Worm (Caenorhabditis elegans) whole organism, L4 larva: ENCODE measurements around the gene Y39C12A.9.

Source experiments
- F10B5.3 ChIP-seq: sonication (generic microtip); optimal IDR thresholded peaks from 2 replicates; lab custom pipeline; 2016; ENCODE audit warnings: mild to moderate bottlenecking, missing genetic modification characterization, missing compliant biosample characterization
- F26F4.8 ChIP-seq: fragments of 200-800 bp; sonication (Bioruptor generic); conservative IDR thresholded peaks from 2 replicates; pipeline ENCODE4 v1.3.6; 2022; ENCODE audit warnings: missing genetic modification characterization, missing compliant biosample characterization
- F37D6.2 ChIP-seq: sonication (generic microtip); optimal IDR thresholded peaks from 2 replicates; lab custom pipeline; 2016; ENCODE audit warnings: mild to moderate bottlenecking, missing genetic modification characterization, missing compliant biosample characterization
- R02D3.7 ChIP-seq: fragments of 150-350 bp; sonication (generic microtip); optimal IDR thresholded peaks from 3 replicates; lab custom pipeline; 2014; ENCODE audit warnings: missing biosample characterization, missing genetic modification characterization
- T20F7.1 ChIP-seq: fragments of 200-800 bp; sonication (Bioruptor generic); optimal IDR thresholded peaks from 2 replicates; lab custom pipeline; 2018; ENCODE audit warnings: mild to moderate bottlenecking, missing genetic modification characterization, missing compliant biosample characterization
- T26A8.4 ChIP-seq: fragments of 200-800 bp; sonication (Bioruptor generic); IDR thresholded peaks from 2 replicates; pipeline ENCODE4 v1.3.6; 2022; ENCODE audit warnings: missing genetic modification characterization, missing compliant biosample characterization
- Y105C5A.15 ChIP-seq: fragments of 200-800 bp; sonication (Bioruptor generic); IDR thresholded peaks from 2 replicates; pipeline ENCODE4 v1.3.6; 2022; ENCODE audit warnings: missing genetic modification characterization, missing compliant biosample characterization
- Y48G9A.11 ChIP-seq: fragments of 200-800 bp; sonication (Bioruptor generic); IDR thresholded peaks from 2 replicates; pipeline ENCODE4 v1.3.6; 2022; ENCODE audit warnings: missing genetic modification reagents, missing genetic modification characterization, missing compliant biosample characterization
- ZK546.5 ChIP-seq, 2 experiments: sonication (generic microtip); optimal IDR thresholded peaks; 2 replicates each; lab custom pipeline; 2017; ENCODE audit warnings: missing biosample characterization in 2 of 2, missing genetic modification characterization in 2 of 2
- aha-1 ChIP-seq: fragments of 150-350 bp; peaks from one replicate; lab custom pipeline; 2014; ENCODE audit warnings: missing biosample characterization, missing genetic modification characterization
- aly-2 ChIP-seq: sonication (generic microtip); optimal IDR thresholded peaks from 2 replicates; lab custom pipeline; 2018; ENCODE audit warnings: missing biosample characterization, missing genetic modification characterization
- ama-1 ChIP-seq: fragments of 150-350 bp; optimal IDR thresholded peaks from 2 replicates; lab custom pipeline; 2014; ENCODE audit warnings: inconsistent platforms, mixed read lengths
- arid-1 ChIP-seq: fragments of 200-800 bp; sonication (Bioruptor generic); conservative IDR thresholded peaks from 2 replicates; pipeline ENCODE4 v1.3.6; 2022; ENCODE audit warnings: missing genetic modification reagents, missing genetic modification characterization, missing compliant biosample characterization
- ceh-20 ChIP-seq: fragments of 200-800 bp; sonication (Bioruptor generic); IDR thresholded peaks from 2 replicates; pipeline ENCODE4 v1.3.6; 2022; ENCODE audit warnings: missing genetic modification reagents, missing genetic modification characterization, missing compliant biosample characterization
- daf-16 ChIP-seq, 3 experiments: sonication (generic microtip); optimal IDR thresholded peaks; 2 replicates each; lab custom pipeline; 2016 to 2017; ENCODE audit warnings: missing genetic modification characterization in 3 of 3, missing genetic modification reagents in 3 of 3, mild to moderate bottlenecking in 2 of 3, missing compliant biosample characterization in 2 of 3, missing biosample characterization in 1 of 3, moderate library complexity in 1 of 3
- daf-8 ChIP-seq: fragments of 200-800 bp; sonication (Bioruptor generic); IDR thresholded peaks from 2 replicates; pipeline ENCODE4 v1.3.6; 2022; ENCODE audit warnings: missing genetic modification characterization, missing compliant biosample characterization
- duxl-1 ChIP-seq: sonication (generic microtip); optimal IDR thresholded peaks from 2 replicates; lab custom pipeline; 2016; ENCODE audit warnings: mild to moderate bottlenecking, missing genetic modification characterization, moderate library complexity, missing compliant biosample characterization; ENCODE audit not compliant: poor library complexity
- dve-1 ChIP-seq: sonication (generic microtip); optimal IDR thresholded peaks from 2 replicates; lab custom pipeline; 2017; ENCODE audit warnings: antibody characterized with exemption, mild to moderate bottlenecking, missing genetic modification characterization, missing compliant biosample characterization; ENCODE audit not compliant: insufficient read depth
- egl-43 ChIP-seq: fragments of 200-800 bp; sonication (Bioruptor generic); IDR thresholded peaks from 2 replicates; pipeline ENCODE4 v1.3.6; 2022; ENCODE audit warnings: missing genetic modification reagents, missing genetic modification characterization, missing compliant biosample characterization
- hif-1 ChIP-seq, 2 experiments: sonication (generic microtip); optimal IDR thresholded peaks; 2 replicates each; lab custom pipeline; 2016 to 2017; ENCODE audit warnings: missing compliant biosample characterization in 2 of 2, missing genetic modification characterization in 2 of 2, missing genetic modification reagents in 2 of 2, missing genotype in 2 of 2, mild to moderate bottlenecking in 1 of 2
- hlh-11 ChIP-seq: fragments of 200-800 bp; sonication (Bioruptor generic); optimal IDR thresholded peaks from 2 replicates; lab custom pipeline; 2018; ENCODE audit warnings: mild to moderate bottlenecking, missing genetic modification characterization, missing compliant biosample characterization
- hlh-30 ChIP-seq: sonication (generic microtip); optimal IDR thresholded peaks from 2 replicates; lab custom pipeline; 2017; ENCODE audit warnings: antibody characterized with exemption, mild to moderate bottlenecking, missing genetic modification characterization, missing compliant biosample characterization; ENCODE audit not compliant: insufficient read depth
- lim-7 ChIP-seq: fragments of 200-800 bp; sonication (Bioruptor generic); IDR thresholded peaks from 2 replicates; pipeline ENCODE4 v1.3.6; 2022; ENCODE audit warnings: missing genetic modification characterization, missing compliant biosample characterization
- lin-1 ChIP-seq: fragments of 200-800 bp; sonication (Bioruptor generic); IDR thresholded peaks from 2 replicates; pipeline ENCODE4 v1.3.6; 2022; ENCODE audit warnings: missing genetic modification reagents, missing genetic modification characterization, missing compliant biosample characterization
- lin-13 ChIP-seq: fragments of 150-350 bp; optimal IDR thresholded peaks from 2 replicates; lab custom pipeline; 2014; ENCODE audit warnings: missing biosample characterization, missing genetic modification reagents, missing genetic modification characterization
- lin-15B ChIP-seq: fragments of 150-350 bp; sonication (generic microtip); optimal IDR thresholded peaks from 3 replicates; lab custom pipeline; 2014; ENCODE audit warnings: missing biosample characterization, missing genetic modification characterization
- lin-38 ChIP-seq: fragments of 200-800 bp; sonication (Bioruptor generic); IDR thresholded peaks from 2 replicates; pipeline ENCODE4 v1.3.6; 2022; ENCODE audit warnings: missing genetic modification reagents, missing genetic modification characterization, missing compliant biosample characterization
- lsy-2 ChIP-seq, 2 experiments: fragments of 150-350 bp in 1 of 2; sonication (generic microtip) in 1 of 2; optimal IDR thresholded peaks; 2 replicates each; lab custom pipeline; 2014 to 2017; ENCODE audit warnings: missing biosample characterization in 2 of 2, missing genetic modification characterization in 2 of 2
- mep-1 ChIP-seq: fragments of 150-350 bp; sonication (generic microtip); optimal IDR thresholded peaks from 3 replicates; lab custom pipeline; 2014; ENCODE audit warnings: missing biosample characterization, missing genetic modification characterization
- mes-2 ChIP-seq: sonication (generic microtip); optimal IDR thresholded peaks from 2 replicates; lab custom pipeline; 2016; ENCODE audit warnings: missing genotype, mild to moderate bottlenecking, missing genetic modification characterization, missing compliant biosample characterization; ENCODE audit not compliant: poor library complexity, severe bottlenecking
- nhr-10 ChIP-seq: fragments of 150-350 bp; optimal IDR thresholded peaks from 2 replicates; lab custom pipeline; 2014; ENCODE audit warnings: missing biosample characterization, missing genetic modification characterization
- nhr-77 ChIP-seq: fragments of 150-350 bp; optimal IDR thresholded peaks from 2 replicates; lab custom pipeline; 2014; ENCODE audit warnings: missing biosample characterization, missing genetic modification characterization
- php-3 ChIP-seq: fragments of 200-800 bp; sonication (Bioruptor generic); IDR thresholded peaks from 2 replicates; pipeline ENCODE4 v1.3.6; 2022; ENCODE audit warnings: missing genetic modification reagents, missing genetic modification characterization, missing compliant biosample characterization
- snpc-1.2 ChIP-seq: fragments of 200-800 bp; sonication (Bioruptor generic); IDR thresholded peaks from 2 replicates; pipeline ENCODE4 v1.3.6; 2022; ENCODE audit warnings: missing genetic modification reagents, missing genetic modification characterization, missing compliant biosample characterization
- unc-130 ChIP-seq: sonication (generic microtip); optimal IDR thresholded peaks from 2 replicates; lab custom pipeline; 2016; ENCODE audit warnings: missing genetic modification reagents, missing genetic modification characterization, missing compliant biosample characterization
- unc-62 ChIP-seq, 3 experiments: fragments of 150-350 bp in 1 of 3; sonication (generic microtip); optimal IDR thresholded peaks in 2 of 3; peaks in 1 of 3; 1 replicate in 1 of 3; 2 replicates in 2 of 3; lab custom pipeline; 2014 to 2017; ENCODE audit warnings: missing biosample characterization in 3 of 3, missing genetic modification characterization in 3 of 3, missing genetic modification reagents in 3 of 3, missing genotype in 1 of 3
- vab-7 ChIP-seq: fragments of 200-800 bp; sonication (Bioruptor generic); IDR thresholded peaks from 2 replicates; pipeline ENCODE4 v1.3.6; 2022; ENCODE audit warnings: missing genetic modification reagents, missing genetic modification characterization, missing compliant biosample characterization
- zfp-2 ChIP-seq: sonication (generic microtip); optimal IDR thresholded peaks from 2 replicates; lab custom pipeline; 2016; ENCODE audit warnings: mild to moderate bottlenecking, missing genetic modification characterization, missing compliant biosample characterization
- zip-11 ChIP-seq: fragments of 200-800 bp; sonication (Bioruptor generic); IDR thresholded peaks from 2 replicates; pipeline ENCODE4 v1.3.6; 2022; ENCODE audit warnings: missing genetic modification characterization, missing compliant biosample characterization
- zip-2 ChIP-seq: fragments of 150-350 bp; optimal IDR thresholded peaks from 2 replicates; lab custom pipeline; 2014; ENCODE audit warnings: missing biosample characterization, missing genetic modification characterization
- ztf-7 ChIP-seq: fragments of 150-350 bp; optimal IDR thresholded peaks from 2 replicates; lab custom pipeline; 2014; ENCODE audit warnings: missing biosample characterization, missing genetic modification characterization

Gene Y39C12A.9

ce11 chrIV:12215762-12216295 is 43.2 kb downstream of the Y39C12A.9 start, which contains the start of gene phy-2:
TSS of gene phy-2 (minus strand) at chrIV:12215987.
- peak; percentile 60; the same call in 1 of the 2 replicates for TF ChIP-seq egl-43 (GFP tag; lab: Robert Waterston, UW)
- TF ChIP-seq unc-130 (GFP tag; lab: Kevin White, UChicago), result no peak
- peak; percentile 5 for TF ChIP-seq ama-1
- no peak for TF ChIP-seq nhr-10 (tag; lab: Kevin White, UChicago)
- TF ChIP-seq hlh-11, result peak; percentile 42
- no peak for TF ChIP-seq lin-13 (GFP tag; lab: Kevin White, UChicago)
- TF ChIP-seq unc-62 (GFP tag; optimal IDR thresholded peaks at IDR 0.05 in 1 of 2; lab: Kevin White, UChicago), result peak in 1 of 2 experiments; percentile 89
- no peak for TF ChIP-seq unc-62 (tag; optimal IDR thresholded peaks at IDR 0.05; lab: Kevin White, UChicago)
- TF ChIP-seq Y105C5A.15 (GFP tag; lab: Robert Waterston, UW), result no peak
- peak in 1 of 2 experiments; percentile 9 for TF ChIP-seq hif-1 (tag; optimal IDR thresholded peaks at IDR 0.05; lab: Kevin White, UChicago)

- TF ChIP-seq aha-1, result peak; percentile 84
- no peak for TF ChIP-seq vab-7
- TF ChIP-seq T26A8.4 (GFP tag; lab: Robert Waterston, UW), result peak; percentile 48; the same call in 1 of the 2 replicates
- TF ChIP-seq, all 104 proteins: peak for 2
Observed at ce11 chrIV:12212814-12213213, 46.2 kb downstream of the Y39C12A.9 start.

- TF ChIP-seq nhr-10 (tag; lab: Kevin White, UChicago), result no peak
- TF ChIP-seq arid-1 (GFP tag; lab: Robert Waterston, UW), result 0 out of 2 replicates have a peak, but pooled peaks have one; percentile 7
- no peak for TF ChIP-seq F37D6.2 (tag; lab: Kevin White, UChicago)
- TF ChIP-seq lin-1 (GFP tag; lab: Robert Waterston, UW), result no peak
- TF ChIP-seq zfp-2, result no peak
- no peak for TF ChIP-seq snpc-1.2 (GFP tag; lab: Robert Waterston, UW)
- no peak for TF ChIP-seq lsy-2 (tag; optimal IDR thresholded peaks at IDR 0.05; lab: Kevin White, UChicago)
- TF ChIP-seq egl-43 (GFP tag; lab: Robert Waterston, UW), result 0 out of 2 replicates have a peak, but pooled peaks have one; percentile 4
- TF ChIP-seq ZK546.5 (tag; optimal IDR thresholded peaks at IDR 0.05; lab: Kevin White, UChicago), result no peak
- TF ChIP-seq T26A8.4 (GFP tag; lab: Robert Waterston, UW), result peak; percentile 65
- no peak for TF ChIP-seq aly-2 (tag; lab: Kevin White, UChicago)
- TF ChIP-seq php-3 (GFP tag; lab: Robert Waterston, UW), result peak; percentile 42; the same call in 1 of the 2 replicates
- TF ChIP-seq, all 104 proteins: peak for 4
Observed at ce11 chrIV:12211292-12211691, 47.7 kb downstream of the Y39C12A.9 start.

ce11 chrIV:12208984-12209676 is 49.9 kb downstream of the Y39C12A.9 start, which contains the start of the genes marb-1 and F35G2.3:
TSS of gene marb-1 (minus strand) at chrIV:12209010.
TSS of gene F35G2.3 (plus strand) at chrIV:12209626.
- TF ChIP-seq nhr-10 (tag; lab: Kevin White, UChicago), result no peak
- TF ChIP-seq zip-11 (GFP tag; lab: Robert Waterston, UW), result no peak
- TF ChIP-seq lim-7 (GFP tag; lab: Robert Waterston, UW), result no peak
- no peak for TF ChIP-seq daf-16 (GFP tag; optimal IDR thresholded peaks at IDR 0.05; lab: Kevin White, UChicago)
- peak; percentile 41 for TF ChIP-seq daf-16 (tag; optimal IDR thresholded peaks at IDR 0.05; lab: Kevin White, UChicago)
- peak; percentile 64 for TF ChIP-seq mes-2 (tag; lab: Kevin White, UChicago)
- peak; percentile 98 for TF ChIP-seq Y48G9A.11 (GFP tag; lab: Robert Waterston, UW)
- no peak for TF ChIP-seq duxl-1 (tag; lab: Kevin White, UChicago)
- TF ChIP-seq mep-1 (tag; lab: Kevin White, UChicago), result peak; percentile 25
- TF ChIP-seq T20F7.1, result peak; percentile 97
- peak in 1 of 2 experiments; percentile 78 for TF ChIP-seq lsy-2 (tag; optimal IDR thresholded peaks at IDR 0.05; lab: Kevin White, UChicago)
- no peak for TF ChIP-seq aha-1
- TF ChIP-seq dve-1 (tag; lab: Kevin White, UChicago), result peak; percentile 46
- no peak for TF ChIP-seq zip-2 (tag; lab: Kevin White, UChicago)
- peak; percentile 13 for TF ChIP-seq F10B5.3
- TF ChIP-seq lin-38 (GFP tag; lab: Robert Waterston, UW), result 0 out of 2 replicates have a peak, but pooled peaks have one; percentile 6
- TF ChIP-seq ceh-20 (GFP tag; lab: Robert Waterston, UW), result no peak
- no peak for TF ChIP-seq lin-15B (tag; lab: Kevin White, UChicago)
- peak; percentile 57 for TF ChIP-seq ztf-7 (tag; lab: Kevin White, UChicago)
- peak; percentile 46 for TF ChIP-seq nhr-77 (tag; lab: Kevin White, UChicago)
- no peak for TF ChIP-seq hif-1 (tag; optimal IDR thresholded peaks at IDR 0.05; lab: Kevin White, UChicago)
- TF ChIP-seq zfp-2, result no peak
- no peak for TF ChIP-seq daf-8 (GFP tag; lab: Robert Waterston, UW)
- TF ChIP-seq F26F4.8, result no peak
- TF ChIP-seq R02D3.7 (tag; lab: Kevin White, UChicago), result peak; percentile 66
- TF ChIP-seq hlh-30, result peak; percentile 40
